Fruit fly (Drosophila melanogaster) whole organism, prepupa: ENCODE results near the gene CG15482.
A peak's percentile ranks its signal among the peaks of the same experiment; 100 is the strongest.

Experiments
- Blimp-1 ChIP-seq: fragments of 200-800 bp; sonication (Bioruptor generic); optimal IDR thresholded peaks from 3 replicates; lab custom pipeline; 2017; ENCODE audit warnings: missing biosample characterization, missing genetic modification characterization, mild to moderate bottlenecking, moderate library complexity, missing genetic modification reagents
- CG10631 ChIP-seq: fragments of 200-800 bp; sonication (Bioruptor generic); optimal IDR thresholded peaks from 2 replicates; lab custom pipeline; 2016; ENCODE audit warnings: missing biosample characterization, missing genetic modification characterization
- CG10669 ChIP-seq: fragments of 200-800 bp; sonication (Bioruptor generic); optimal IDR thresholded peaks from 3 replicates; lab custom pipeline; 2018; ENCODE audit warnings: missing biosample characterization, mild to moderate bottlenecking, missing genetic modification characterization, moderate library complexity
- CG11294 ChIP-seq: fragments of 200-800 bp; sonication (Bioruptor generic); IDR thresholded peaks from 2 replicates; pipeline ENCODE4 v1.3.6; 2022; ENCODE audit warnings: missing biosample characterization, missing genetic modification characterization
- CG11902 ChIP-seq: fragments of 200-800 bp; sonication (Bioruptor generic); optimal IDR thresholded peaks from 3 replicates; lab custom pipeline; 2016; ENCODE audit warnings: missing biosample characterization, missing genetic modification characterization
- CG15336 ChIP-seq: fragments of 200-800 bp; sonication (Bioruptor generic); IDR thresholded peaks from 2 replicates; pipeline ENCODE4 v1.3.6; 2022; ENCODE audit warnings: missing biosample characterization, missing genetic modification characterization
- CG1621 ChIP-seq: fragments of 200-800 bp; sonication (Bioruptor generic); optimal IDR thresholded peaks from 3 replicates; lab custom pipeline; 2018; ENCODE audit warnings: missing biosample characterization, mild to moderate bottlenecking, missing genetic modification characterization
- CG16779 ChIP-seq: fragments of 200-800 bp; sonication (Bioruptor generic); optimal IDR thresholded peaks from 3 replicates; lab custom pipeline; 2017; ENCODE audit warnings: missing biosample characterization, mild to moderate bottlenecking, missing genetic modification characterization
- CG31627 ChIP-seq: fragments of 200-800 bp; sonication (Bioruptor generic); optimal IDR thresholded peaks from 3 replicates; lab custom pipeline; 2016; ENCODE audit warnings: missing biosample characterization, missing genetic modification characterization
- CG32006 ChIP-seq: fragments of 200-800 bp; sonication (Bioruptor generic); optimal IDR thresholded peaks from 3 replicates; lab custom pipeline; 2017; ENCODE audit warnings: missing biosample characterization, mild to moderate bottlenecking, missing genetic modification characterization
- CG34406 ChIP-seq: fragments of 200-800 bp; sonication (Bioruptor generic); optimal IDR thresholded peaks from 3 replicates; lab custom pipeline; 2016; ENCODE audit warnings: missing biosample characterization, missing genetic modification characterization
- CG4318 ChIP-seq: fragments of 200-800 bp; sonication (Bioruptor generic); optimal IDR thresholded peaks from 3 replicates; lab custom pipeline; 2017; ENCODE audit warnings: missing biosample characterization, mild to moderate bottlenecking, missing genetic modification characterization
- CG6163 ChIP-seq: fragments of 200-800 bp; sonication (Bioruptor generic); IDR thresholded peaks from 3 replicates; pipeline ENCODE4 v1.3.6; 2022; ENCODE audit warnings: missing biosample characterization, missing genetic modification characterization
- CG6276 ChIP-seq: fragments of 200-800 bp; sonication (Bioruptor generic); optimal IDR thresholded peaks from 2 replicates; lab custom pipeline; 2017; ENCODE audit warnings: missing biosample characterization, mild to moderate bottlenecking, missing genetic modification characterization
- CG6792 ChIP-seq: fragments of 200-800 bp; sonication (Bioruptor generic); optimal IDR thresholded peaks from 3 replicates; lab custom pipeline; 2016; ENCODE audit warnings: missing biosample characterization, missing genetic modification characterization
- CG6808 ChIP-seq: fragments of 200-800 bp; sonication (Bioruptor generic); optimal IDR thresholded peaks from 3 replicates; lab custom pipeline; 2017; ENCODE audit warnings: missing biosample characterization, missing genetic modification characterization, mild to moderate bottlenecking, moderate library complexity, missing genetic modification reagents
- CG6854 ChIP-seq: fragments of 200-800 bp; sonication (Bioruptor generic); optimal IDR thresholded peaks from 2 replicates; lab custom pipeline; 2017; ENCODE audit warnings: missing biosample characterization, mild to moderate bottlenecking, missing genetic modification characterization
- CG7368 ChIP-seq: fragments of 200-800 bp; sonication (Bioruptor generic); optimal IDR thresholded peaks from 3 replicates; lab custom pipeline; 2016; ENCODE audit warnings: missing biosample characterization, missing genetic modification characterization
- CG8119 ChIP-seq: fragments of 200-800 bp; sonication (Bioruptor generic); IDR thresholded peaks from 3 replicates; pipeline ENCODE4 v1.3.6; 2022; ENCODE audit warnings: missing biosample characterization, missing genetic modification characterization
- CG8319 ChIP-seq: fragments of 200-800 bp; sonication (Bioruptor generic); optimal IDR thresholded peaks from 3 replicates; lab custom pipeline; 2016; ENCODE audit warnings: missing biosample characterization, missing genetic modification characterization
- CG8632 ChIP-seq: fragments of 200-800 bp; sonication (Bioruptor generic); optimal IDR thresholded peaks from 3 replicates; lab custom pipeline; 2016; ENCODE audit warnings: missing biosample characterization, missing genetic modification characterization
- CG9139 ChIP-seq: fragments of 200-800 bp; sonication (Bioruptor generic); optimal IDR thresholded peaks from 3 replicates; lab custom pipeline; 2017; ENCODE audit warnings: missing biosample characterization, mild to moderate bottlenecking, missing genetic modification characterization
- Eip75B ChIP-seq: fragments of 200-800 bp; sonication (Bioruptor generic); optimal IDR thresholded peaks from 3 replicates; lab custom pipeline; 2016; ENCODE audit warnings: missing biosample characterization, missing genetic modification characterization
- Eip78C ChIP-seq: fragments of 200-800 bp; sonication (Bioruptor generic); peaks from one replicate; lab custom pipeline; 2016; ENCODE audit warnings: missing biosample characterization, missing genetic modification characterization
- Eip93F ChIP-seq: fragments of 200-800 bp; sonication (Bioruptor generic); optimal IDR thresholded peaks from 2 replicates; lab custom pipeline; 2016; ENCODE audit warnings: missing biosample characterization, mild to moderate bottlenecking, missing genetic modification characterization
- Ets96B ChIP-seq: fragments of 200-800 bp; optimal IDR thresholded peaks from 2 replicates; lab custom pipeline; 2019; ENCODE audit warnings: missing biosample characterization, mild to moderate bottlenecking, missing genetic modification characterization, moderate library complexity
- Gug ChIP-seq: fragments of 200-800 bp; sonication (Bioruptor generic); IDR thresholded peaks from 2 replicates; pipeline ENCODE4 v1.3.6; 2022; ENCODE audit warnings: missing biosample characterization, missing genetic modification characterization
- Hr38 ChIP-seq: sonication (Bioruptor generic); optimal IDR thresholded peaks from 2 replicates; lab custom pipeline; 2016; ENCODE audit warnings: missing biosample characterization, missing genetic modification characterization
- Hr4 ChIP-seq: fragments of 200-800 bp; sonication (Bioruptor generic); optimal IDR thresholded peaks from 3 replicates; lab custom pipeline; 2016; ENCODE audit warnings: missing biosample characterization, missing genetic modification characterization
- Lpt ChIP-seq: fragments of 200-800 bp; sonication (Bioruptor generic); optimal IDR thresholded peaks from 3 replicates; lab custom pipeline; 2016; ENCODE audit warnings: missing biosample characterization, missing genetic modification characterization
- Met ChIP-seq: fragments of 200-800 bp; sonication (Bioruptor generic); optimal IDR thresholded peaks from 3 replicates; lab custom pipeline; 2016; ENCODE audit warnings: missing biosample characterization, missing genetic modification characterization
- OdsH ChIP-seq: fragments of 200-800 bp; sonication (Bioruptor generic); optimal IDR thresholded peaks from 3 replicates; lab custom pipeline; 2016; ENCODE audit warnings: missing biosample characterization, missing genetic modification characterization
- Smox ChIP-seq: fragments of 200-800 bp; sonication (Bioruptor generic); optimal IDR thresholded peaks from 3 replicates; lab custom pipeline; 2016; ENCODE audit warnings: missing biosample characterization, missing genetic modification characterization
- Sox102F ChIP-seq: fragments of 200-800 bp; sonication (Bioruptor generic); optimal IDR thresholded peaks from 2 replicates; lab custom pipeline; 2016; ENCODE audit warnings: missing biosample characterization, mild to moderate bottlenecking, missing genetic modification characterization
- Sox14 ChIP-seq: fragments of 200-800 bp; sonication (Bioruptor generic); optimal IDR thresholded peaks from 3 replicates; lab custom pipeline; 2016; ENCODE audit warnings: missing biosample characterization, missing genetic modification characterization
- Sox15 ChIP-seq: fragments of 200-800 bp; sonication (Bioruptor generic); optimal IDR thresholded peaks from 3 replicates; lab custom pipeline; 2016; ENCODE audit warnings: missing biosample characterization, missing genetic modification characterization
- achi ChIP-seq: fragments of 200-800 bp; sonication (Bioruptor generic); optimal IDR thresholded peaks from 3 replicates; lab custom pipeline; 2016; ENCODE audit warnings: missing biosample characterization, missing genetic modification characterization
- acj6 ChIP-seq: fragments of 200-800 bp; sonication (Bioruptor generic); optimal IDR thresholded peaks from 3 replicates; lab custom pipeline; 2016; ENCODE audit warnings: missing biosample characterization, missing genetic modification characterization
- cyc ChIP-seq: fragments of 200-800 bp; sonication (Bioruptor generic); optimal IDR thresholded peaks from 3 replicates; lab custom pipeline; 2016; ENCODE audit warnings: missing biosample characterization, missing genetic modification characterization
- dac ChIP-seq: fragments of 200-800 bp; sonication (Bioruptor generic); optimal IDR thresholded peaks from 2 replicates; lab custom pipeline; 2017; ENCODE audit warnings: missing biosample characterization, mild to moderate bottlenecking, missing genetic modification characterization
- dsx ChIP-seq: fragments of 200-800 bp; optimal IDR thresholded peaks from 3 replicates; lab custom pipeline; 2019; ENCODE audit warnings: missing biosample characterization, mild to moderate bottlenecking, missing genetic modification characterization, moderate library complexity; ENCODE audit not compliant: poor library complexity, severe bottlenecking
- eg ChIP-seq: fragments of 200-800 bp; sonication (Bioruptor generic); IDR thresholded peaks from 3 replicates; pipeline ENCODE4 v1.3.6; 2022; ENCODE audit warnings: missing biosample characterization, missing genetic modification characterization
- esn ChIP-seq: fragments of 200-800 bp; sonication (Bioruptor generic); optimal IDR thresholded peaks from 2 replicates; lab custom pipeline; 2016; ENCODE audit warnings: missing biosample characterization, mild to moderate bottlenecking, missing genetic modification characterization, moderate library complexity
- fd59A ChIP-seq: fragments of 200-800 bp; sonication (Bioruptor generic); optimal IDR thresholded peaks from 2 replicates; lab custom pipeline; 2017; ENCODE audit warnings: missing biosample characterization, mild to moderate bottlenecking, missing genetic modification characterization, missing genetic modification reagents
- fd85E ChIP-seq: fragments of 200-800 bp; sonication (Bioruptor generic); optimal IDR thresholded peaks from 3 replicates; lab custom pipeline; 2016; ENCODE audit warnings: missing biosample characterization, missing genetic modification characterization
- fkh ChIP-seq: fragments of 200-800 bp; sonication (Bioruptor generic); optimal IDR thresholded peaks from 3 replicates; lab custom pipeline; 2017; ENCODE audit warnings: missing biosample characterization, mild to moderate bottlenecking, missing genetic modification characterization, moderate library complexity
- lz ChIP-seq: fragments of 200-800 bp; sonication (Bioruptor generic); optimal IDR thresholded peaks from 3 replicates; lab custom pipeline; 2016; ENCODE audit warnings: missing biosample characterization, missing genetic modification characterization
- salr ChIP-seq, 2 experiments: fragments of 200-800 bp; sonication (Bioruptor generic); optimal IDR thresholded peaks; 3 replicates each; lab custom pipeline; 2016 to 2018; ENCODE audit warnings: missing biosample characterization in 2 of 2, missing genetic modification characterization in 2 of 2, mild to moderate bottlenecking in 1 of 2
- spab ChIP-seq: fragments of 200-800 bp; sonication (Bioruptor generic); optimal IDR thresholded peaks from 2 replicates; lab custom pipeline; 2017; ENCODE audit warnings: missing biosample characterization, mild to moderate bottlenecking, missing genetic modification characterization, missing genetic modification reagents
- ss ChIP-seq, 2 experiments: fragments of 200-800 bp; sonication (Bioruptor generic); optimal IDR thresholded peaks; 2 replicates in 1 of 2; 3 replicates in 1 of 2; lab custom pipeline; 2017 to 2018; ENCODE audit warnings: mild to moderate bottlenecking in 2 of 2, missing biosample characterization in 2 of 2, missing genetic modification characterization in 2 of 2, moderate library complexity in 1 of 2
- vri ChIP-seq: fragments of 200-800 bp; sonication (Bioruptor generic); optimal IDR thresholded peaks from 3 replicates; lab custom pipeline; 2016; ENCODE audit warnings: missing biosample characterization, mild to moderate bottlenecking, missing genetic modification characterization

The CG15482 gene

DNA sequence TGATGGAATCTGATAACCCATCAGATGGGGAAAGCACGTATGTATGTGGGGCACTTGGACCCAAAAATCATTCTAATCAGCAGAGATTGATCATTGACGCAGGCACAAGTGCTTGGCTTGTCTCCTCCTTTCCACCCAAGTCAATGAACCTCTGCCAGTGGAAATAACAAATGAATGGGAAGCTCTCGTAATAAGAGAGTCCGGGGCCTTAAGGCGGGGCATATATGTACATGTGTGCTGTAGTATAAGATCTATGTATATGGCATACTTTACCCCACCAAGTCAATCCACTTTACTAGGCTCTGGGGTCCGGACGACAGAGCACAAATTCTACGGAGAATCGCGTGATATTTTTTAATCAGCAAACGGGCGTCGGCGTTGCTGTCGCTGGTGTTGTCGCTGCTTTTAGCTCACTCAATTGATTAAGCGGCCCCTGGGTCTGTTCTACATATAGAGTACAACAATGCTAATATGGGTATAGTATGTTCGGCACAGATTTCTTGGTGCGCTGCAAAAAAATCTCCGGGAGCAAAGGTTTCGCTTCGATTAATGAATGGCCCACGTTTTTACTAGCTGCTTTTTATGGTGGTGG is 5.4 kb downstream of the CG15482 start:
- TF ChIP-seq CG11902: no peak
- no peak for TF ChIP-seq CG10669 (GFP tag; lab: Kevin White, UChicago)
- no peak for TF ChIP-seq Eip93F (GFP tag; lab: Kevin White, UChicago)
- TF ChIP-seq CG11294 (GFP tag; lab: Robert Waterston, UW): no peak
- TF ChIP-seq CG8319 (GFP tag; lab: Kevin White, UChicago): no peak
- TF ChIP-seq Blimp-1: no peak
- no peak for TF ChIP-seq OdsH (GFP tag; lab: Kevin White, UChicago)
- peak; percentile 65; the same call in 2 of the 3 replicates for TF ChIP-seq CG6163 (GFP tag; lab: Robert Waterston, UW)
- TF ChIP-seq achi (GFP tag; lab: Kevin White, UChicago): no peak
- peak; percentile 17 for TF ChIP-seq CG9139
- no peak for TF ChIP-seq dsx (GFP tag; lab: Kevin White, UChicago)
- TF ChIP-seq Smox: no peak
- TF ChIP-seq Ets96B (tag; lab: Kevin White, UChicago): no peak
- no peak for TF ChIP-seq esn (GFP tag; lab: Kevin White, UChicago)
- no peak for TF ChIP-seq Hr4
- TF ChIP-seq dac (GFP tag; lab: Kevin White, UChicago): no peak
- no peak for TF ChIP-seq lz (GFP tag; lab: Kevin White, UChicago)
- no peak for TF ChIP-seq CG6854 (GFP tag; lab: Kevin White, UChicago)
- no peak for TF ChIP-seq cyc (GFP tag; lab: Kevin White, UChicago)
- TF ChIP-seq salr (GFP tag; optimal IDR thresholded peaks at IDR 0.05; lab: Kevin White, UChicago): no peak
- TF ChIP-seq CG34406: no peak
- no peak for TF ChIP-seq spab (GFP tag; lab: Kevin White, UChicago)
- no peak for TF ChIP-seq acj6
- no peak for TF ChIP-seq CG4318 (GFP tag; lab: Kevin White, UChicago)
- 0 out of 3 replicates have a peak, but pooled peaks have one; percentile 35 for TF ChIP-seq CG8119 (GFP tag; lab: Robert Waterston, UW)
- TF ChIP-seq CG15336 (GFP tag; lab: Robert Waterston, UW): 0 out of 2 replicates have a peak, but pooled peaks have one; percentile 27
- no peak for TF ChIP-seq CG32006 (GFP tag; lab: Kevin White, UChicago)
- peak; percentile 61; the same call in 2 of the 3 replicates for TF ChIP-seq eg (GFP tag; lab: Robert Waterston, UW)
- TF ChIP-seq Eip75B (GFP tag; lab: Kevin White, UChicago): peak; percentile 31
- TF ChIP-seq CG6792 (GFP tag; lab: Kevin White, UChicago): no peak
- no peak for TF ChIP-seq Hr38
- TF ChIP-seq CG31627 (GFP tag; lab: Kevin White, UChicago): no peak
- TF ChIP-seq CG1621 (tag; lab: Kevin White, UChicago): peak; percentile 39
- TF ChIP-seq ss (GFP tag; optimal IDR thresholded peaks at IDR 0.05; lab: Kevin White, UChicago): peak; percentile 5 to 73
- TF ChIP-seq CG10631: no peak
- peak; percentile 8 for TF ChIP-seq fkh
- TF ChIP-seq fd85E (GFP tag; lab: Kevin White, UChicago): no peak
- peak; percentile 44 for TF ChIP-seq CG6276 (GFP tag; lab: Kevin White, UChicago)
- no peak for TF ChIP-seq CG8632 (GFP tag; lab: Kevin White, UChicago)
- no peak for TF ChIP-seq Sox14 (GFP tag; lab: Kevin White, UChicago)
- TF ChIP-seq CG6808 (GFP tag; lab: Kevin White, UChicago): no peak
- no peak for TF ChIP-seq Gug (GFP tag; lab: Robert Waterston, UW)
- peak; percentile 55 for TF ChIP-seq vri (GFP tag; lab: Kevin White, UChicago)
- TF ChIP-seq Sox102F (GFP tag; lab: Kevin White, UChicago): no peak
- TF ChIP-seq CG7368 (GFP tag; lab: Kevin White, UChicago): no peak
- TF ChIP-seq Met (GFP tag; lab: Kevin White, UChicago): no peak
- no peak for TF ChIP-seq Sox15 (GFP tag; lab: Kevin White, UChicago)
- TF ChIP-seq fd59A (GFP tag; lab: Kevin White, UChicago): no peak
- peak; percentile 52 for TF ChIP-seq CG16779 (tag; lab: Kevin White, UChicago)
- peak; percentile 77 for TF ChIP-seq Eip78C (GFP tag; lab: Kevin White, UChicago)
- TF ChIP-seq Lpt (GFP tag; lab: Kevin White, UChicago): peak; percentile 32
